1 fruit fly cellular context compared by ENCODE assay signal in the genomic region with DNA sequence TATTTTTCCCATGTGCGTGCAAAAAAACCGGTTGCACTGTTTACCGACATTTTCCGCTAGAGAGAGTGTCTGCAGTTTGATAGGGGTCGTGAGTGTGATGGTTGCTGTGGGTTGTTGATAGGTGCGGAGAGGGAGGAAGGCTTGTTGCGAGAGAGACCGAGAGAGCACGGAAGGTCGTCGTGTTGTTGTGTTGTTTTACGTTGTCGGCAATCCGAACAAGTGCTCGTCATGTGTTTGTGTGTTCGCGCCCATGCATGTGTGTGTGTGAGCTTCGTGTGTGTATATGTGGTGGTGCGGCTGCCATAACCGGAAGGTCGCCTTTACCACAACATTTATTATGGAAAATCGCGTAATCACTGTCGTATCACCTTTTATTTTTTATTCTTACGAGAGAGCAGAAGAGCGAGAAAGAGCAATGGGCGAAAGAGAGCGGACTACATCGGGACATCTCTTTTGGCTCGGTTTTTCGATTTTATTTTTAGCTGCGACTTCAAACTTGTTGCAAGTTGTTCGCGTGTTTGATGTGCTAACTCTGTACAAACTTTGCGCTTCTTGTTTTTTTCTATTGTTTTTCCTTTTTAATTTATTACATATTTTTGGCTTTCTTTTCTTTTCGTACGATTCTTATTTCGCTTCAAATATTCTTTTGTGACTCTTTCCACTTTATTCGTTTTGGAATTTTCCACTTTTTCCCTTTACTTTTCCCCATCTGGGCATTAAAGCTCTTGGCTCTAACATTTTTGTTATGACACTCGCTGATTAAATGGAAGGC.
A peak's percentile ranks its signal among the peaks of the same experiment; 100 is the strongest.
TF ChIP-seq lines count a peak whose summit lies in the region.

No protein-coding gene starts in this region.

TF ChIP-seq in whole organism, embryonic, 481 proteins besides CTCF, POLR2A, EP300 and RAD21 (continued from another document and continues in another):
- no peak for TF ChIP-seq maf-S (GFP tag; optimal IDR thresholded peaks at IDR 0.05; lab: Kevin White, UChicago)
- TF ChIP-seq Nf-YA (GFP tag; IDR thresholded peaks at IDR 0.05; lab: Robert Waterston, UW) = no peak
- no peak for TF ChIP-seq crc (GFP tag; optimal IDR thresholded peaks at IDR 0.05; lab: Kevin White, UChicago)
- TF ChIP-seq Hand (GFP tag; optimal IDR thresholded peaks at IDR 0.05; lab: Kevin White, UChicago) = no peak
- no peak for TF ChIP-seq ranshi (GFP tag; IDR thresholded peaks at IDR 0.05; lab: Robert Waterston, UW)
- no peak; the same call in 2 of the 3 replicates for TF ChIP-seq row (GFP tag; IDR thresholded peaks at IDR 0.05; lab: Robert Waterston, UW)
- peak; percentile 44 for TF ChIP-seq sd (tag; optimal IDR thresholded peaks at IDR 0.05; lab: Kevin White, UChicago)
- TF ChIP-seq Dref (GFP tag; IDR thresholded peaks at IDR 0.05; lab: Robert Waterston, UW) = no peak
- TF ChIP-seq CG2202 (tag; optimal IDR thresholded peaks at IDR 0.05; lab: Kevin White, UChicago) = no peak
- TF ChIP-seq Trl (optimal IDR thresholded peaks at IDR 0.05; lab: Kevin White, UChicago) = peak; percentile 89 to 98
- peak; percentile 63 for TF ChIP-seq Trl (GFP tag; optimal IDR thresholded peaks at IDR 0.05; lab: Kevin White, UChicago)
- no peak for TF ChIP-seq caup (GFP tag; optimal IDR thresholded peaks at IDR 0.05; lab: Kevin White, UChicago; ENCODE audit: severe bottlenecking)
- no peak for TF ChIP-seq CG8765 (GFP tag; IDR thresholded peaks at IDR 0.05; lab: Robert Waterston, UW)
- no peak for TF ChIP-seq B-H2 (GFP tag; optimal IDR thresholded peaks at IDR 0.05; lab: Kevin White, UChicago)
- peak; percentile 98 for TF ChIP-seq crol (GFP tag; IDR thresholded peaks at IDR 0.05; lab: Robert Waterston, UW)
- peak; percentile 53 for TF ChIP-seq exex (tag; optimal IDR thresholded peaks at IDR 0.05; lab: Kevin White, UChicago)
- TF ChIP-seq CG4707 (GFP tag; optimal IDR thresholded peaks at IDR 0.05; lab: Kevin White, UChicago) = no peak
- 0 out of 3 replicates have a peak, but pooled peaks have one; percentile 8 for TF ChIP-seq CG17361 (GFP tag; IDR thresholded peaks at IDR 0.05; lab: Robert Waterston, UW)
- peak; percentile 80 for TF ChIP-seq CG3163 (GFP tag; optimal IDR thresholded peaks at IDR 0.05; lab: Kevin White, UChicago)
- no peak for TF ChIP-seq CG7357 (GFP tag; IDR thresholded peaks at IDR 0.05; lab: Robert Waterston, UW)
- no peak for TF ChIP-seq CG3726 (GFP tag; IDR thresholded peaks at IDR 0.05; lab: Robert Waterston, UW)
- TF ChIP-seq gfzf (GFP tag; optimal IDR thresholded peaks at IDR 0.05; lab: Kevin White, UChicago) = no peak
- no peak for TF ChIP-seq Lim3 (GFP tag; IDR thresholded peaks at IDR 0.05; lab: Robert Waterston, UW)
- no peak for TF ChIP-seq seq (GFP tag; IDR thresholded peaks at IDR 0.05; lab: Robert Waterston, UW)
- TF ChIP-seq CG31365 (tag; optimal IDR thresholded peaks at IDR 0.05; lab: Kevin White, UChicago) = peak; percentile 7
- TF ChIP-seq CG13894 (tag; optimal IDR thresholded peaks at IDR 0.05; lab: Kevin White, UChicago) = peak; percentile 73
- TF ChIP-seq Vsx1 (GFP tag; optimal IDR thresholded peaks at IDR 0.05; lab: Kevin White, UChicago) = no peak
- TF ChIP-seq CG17802 (tag; optimal IDR thresholded peaks at IDR 0.05; lab: Kevin White, UChicago) = no peak
- TF ChIP-seq CG11456 (GFP tag; IDR thresholded peaks at IDR 0.05; lab: Robert Waterston, UW) = peak; percentile 30; the same call in 2 of the 3 replicates
- TF ChIP-seq ftz-f1 (GFP tag; optimal IDR thresholded peaks at IDR 0.05; lab: Kevin White, UChicago) = peak; percentile 97
- no peak for TF ChIP-seq CG18599 (GFP tag; optimal IDR thresholded peaks at IDR 0.05; lab: Kevin White, UChicago)
- TF ChIP-seq pnt (GFP tag; optimal IDR thresholded peaks at IDR 0.05; lab: Kevin White, UChicago) = no peak
- TF ChIP-seq CG33213 (GFP tag; optimal IDR thresholded peaks at IDR 0.05; lab: Kevin White, UChicago) = no peak
- TF ChIP-seq CG15073 (GFP tag; optimal IDR thresholded peaks at IDR 0.05; lab: Kevin White, UChicago) = no peak
- TF ChIP-seq Elba2 (GFP tag; optimal IDR thresholded peaks at IDR 0.05; lab: Kevin White, UChicago) = no peak
- no peak for TF ChIP-seq Ets65A (GFP tag; lab: Kevin White, UChicago)
- TF ChIP-seq CG5180 (GFP tag; optimal IDR thresholded peaks at IDR 0.05; lab: Kevin White, UChicago) = peak; percentile 98
- no peak for TF ChIP-seq Hr51 (GFP tag; optimal IDR thresholded peaks at IDR 0.05; lab: Kevin White, UChicago)
- no peak for TF ChIP-seq NK7.1 (GFP tag; optimal IDR thresholded peaks at IDR 0.05; lab: Kevin White, UChicago)
- TF ChIP-seq ewg (GFP tag; optimal IDR thresholded peaks at IDR 0.05; lab: Kevin White, UChicago) = no peak
- no peak for TF ChIP-seq CG15011 (GFP tag; optimal IDR thresholded peaks at IDR 0.05; lab: Kevin White, UChicago)
- no peak for TF ChIP-seq CG12942 (GFP tag; optimal IDR thresholded peaks at IDR 0.05; lab: Kevin White, UChicago)
- no peak for TF ChIP-seq slbo (GFP tag; IDR thresholded peaks at IDR 0.05; lab: Robert Waterston, UW)
- TF ChIP-seq TFAM (GFP tag; optimal IDR thresholded peaks at IDR 0.05; lab: Kevin White, UChicago) = no peak
- TF ChIP-seq dimm (GFP tag; IDR thresholded peaks at IDR 0.05; lab: Robert Waterston, UW) = no peak
- peak; percentile 81 for TF ChIP-seq Med (GFP tag; lab: Kevin White, UChicago)
- peak; percentile 12 for TF ChIP-seq CG9437 (GFP tag; optimal IDR thresholded peaks at IDR 0.05; lab: Kevin White, UChicago)
- TF ChIP-seq pfk (GFP tag; optimal IDR thresholded peaks at IDR 0.05; lab: Kevin White, UChicago) = peak; percentile 17
- TF ChIP-seq tna (GFP tag; IDR thresholded peaks at IDR 0.05; lab: Robert Waterston, UW; ENCODE audit: partially characterized antibody) = peak; percentile 50; the same call in 1 of the 2 replicates
- TF ChIP-seq pros (GFP tag; optimal IDR thresholded peaks at IDR 0.05; lab: Kevin White, UChicago) = peak; percentile 80
- TF ChIP-seq onecut (GFP tag; IDR thresholded peaks at IDR 0.05; lab: Robert Waterston, UW) = no peak; the same call in 1 of the 2 replicates
- no peak for TF ChIP-seq ap (GFP tag; IDR thresholded peaks at IDR 0.05; lab: Robert Waterston, UW)
- TF ChIP-seq CG17385 (GFP tag; optimal IDR thresholded peaks at IDR 0.05; lab: Kevin White, UChicago) = no peak
- no peak for TF ChIP-seq CG4424 (GFP tag; optimal IDR thresholded peaks at IDR 0.05; lab: Kevin White, UChicago)
- TF ChIP-seq Deaf1 (tag; optimal IDR thresholded peaks at IDR 0.05; lab: Kevin White, UChicago) = peak; percentile 99
- peak; percentile 61 for TF ChIP-seq CG10543 (GFP tag; optimal IDR thresholded peaks at IDR 0.05; lab: Kevin White, UChicago)
- TF ChIP-seq schlank (tag; optimal IDR thresholded peaks at IDR 0.05; lab: Kevin White, UChicago) = no peak
- peak; percentile 67 for TF ChIP-seq HLHmδ (GFP tag; optimal IDR thresholded peaks at IDR 0.05; lab: Kevin White, UChicago)
- TF ChIP-seq CG9876 (GFP tag; optimal IDR thresholded peaks at IDR 0.05; lab: Kevin White, UChicago) = no peak
- TF ChIP-seq CG8290 (GFP tag; optimal IDR thresholded peaks at IDR 0.05; lab: Kevin White, UChicago) = no peak
- peak in 1 of 2 experiments; percentile 79 for TF ChIP-seq CG8290 (tag; optimal IDR thresholded peaks at IDR 0.05; lab: Kevin White, UChicago)
- TF ChIP-seq Pdp1 (GFP tag; optimal IDR thresholded peaks at IDR 0.05; lab: Kevin White, UChicago) = peak in 1 of 2 experiments; percentile 98
- TF ChIP-seq CG14014 (GFP tag; IDR thresholded peaks at IDR 0.05; lab: Robert Waterston, UW) = no peak
- no peak for TF ChIP-seq gcm (GFP tag; optimal IDR thresholded peaks at IDR 0.05; lab: Kevin White, UChicago)
- TF ChIP-seq br (optimal IDR thresholded peaks at IDR 0.05; lab: Kevin White, UChicago) = no peak
- TF ChIP-seq CG16815 (GFP tag; optimal IDR thresholded peaks at IDR 0.05; lab: Kevin White, UChicago) = no peak
- TF ChIP-seq shn (GFP tag; optimal IDR thresholded peaks at IDR 0.05; lab: Kevin White, UChicago) = no peak
- TF ChIP-seq trem (tag; optimal IDR thresholded peaks at IDR 0.05; lab: Kevin White, UChicago) = no peak
- no peak for TF ChIP-seq chn (GFP tag; optimal IDR thresholded peaks at IDR 0.05; lab: Kevin White, UChicago)
- no peak for TF ChIP-seq CG2129 (GFP tag; IDR thresholded peaks at IDR 0.05; lab: Robert Waterston, UW; ENCODE audit: partially characterized antibody)
- no peak for TF ChIP-seq CG10274 (GFP tag; optimal IDR thresholded peaks at IDR 0.05; lab: Kevin White, UChicago)
- TF ChIP-seq CG18262 (tag; optimal IDR thresholded peaks at IDR 0.05; lab: Kevin White, UChicago) = no peak
- no peak for TF ChIP-seq CG6791 (GFP tag; IDR thresholded peaks at IDR 0.05; lab: Robert Waterston, UW; ENCODE audit: partially characterized antibody)
- peak in 1 of 2 experiments; percentile 92 for TF ChIP-seq Hr78 (GFP tag; optimal IDR thresholded peaks at IDR 0.05; lab: Kevin White, UChicago)
- no peak for TF ChIP-seq pita (GFP tag; optimal IDR thresholded peaks at IDR 0.05; lab: Kevin White, UChicago)
- no peak for TF ChIP-seq CG4617 (GFP tag; optimal IDR thresholded peaks at IDR 0.05; lab: Kevin White, UChicago; ENCODE audit: borderline replicate concordance)
- no peak for TF ChIP-seq Opbp (GFP tag; IDR thresholded peaks at IDR 0.05; lab: Robert Waterston, UW; ENCODE audit: partially characterized antibody)
- no peak for TF ChIP-seq CG6272 (GFP tag; IDR thresholded peaks at IDR 0.05; lab: Robert Waterston, UW)
- peak; percentile 18 for TF ChIP-seq twi (tag; optimal IDR thresholded peaks at IDR 0.05; lab: Kevin White, UChicago)
- TF ChIP-seq tgo (GFP tag; IDR thresholded peaks at IDR 0.05; lab: Robert Waterston, UW) = no peak
- TF ChIP-seq vvl (GFP tag; IDR thresholded peaks at IDR 0.05; lab: Robert Waterston, UW) = 0 out of 2 replicates have a peak, but pooled peaks have one; percentile 3
- TF ChIP-seq sim (GFP tag; IDR thresholded peaks at IDR 0.05; lab: Robert Waterston, UW) = no peak
- no peak for TF ChIP-seq D19B (GFP tag; optimal IDR thresholded peaks at IDR 0.05; lab: Kevin White, UChicago)
- TF ChIP-seq lov (optimal IDR thresholded peaks at IDR 0.05; lab: Kevin White, UChicago) = no peak
- TF ChIP-seq lov (GFP tag; IDR thresholded peaks at IDR 0.05; lab: Robert Waterston, UW) = no peak
- no peak for TF ChIP-seq ato (GFP tag; IDR thresholded peaks at IDR 0.05; lab: Robert Waterston, UW; ENCODE audit: partially characterized antibody)
- TF ChIP-seq CG17912 (GFP tag; optimal IDR thresholded peaks at IDR 0.05; lab: Kevin White, UChicago) = no peak
- no peak for TF ChIP-seq HLH54F (GFP tag; optimal IDR thresholded peaks at IDR 0.05; lab: Kevin White, UChicago)
- no peak for TF ChIP-seq NC2β (GFP tag; optimal IDR thresholded peaks at IDR 0.05; lab: Kevin White, UChicago)
- 0 out of 4 replicates have a peak, but pooled peaks have one; percentile 23 for TF ChIP-seq Dll (GFP tag; IDR thresholded peaks at IDR 0.05; lab: Robert Waterston, UW; ENCODE audit: partially characterized antibody)
- TF ChIP-seq sens (GFP tag; lab: Kevin White, UChicago) = no peak
- TF ChIP-seq CG12391 (tag; optimal IDR thresholded peaks at IDR 0.05; lab: Kevin White, UChicago) = no peak
- 0 out of 2 replicates have a peak, but pooled peaks have one; percentile 28 for TF ChIP-seq unc-4 (GFP tag; IDR thresholded peaks at IDR 0.05; lab: Robert Waterston, UW; ENCODE audit: partially characterized antibody)
- no peak for TF ChIP-seq CG1233 (GFP tag; optimal IDR thresholded peaks at IDR 0.05; lab: Kevin White, UChicago)
- peak; percentile 99 for TF ChIP-seq abd-A (tag; optimal IDR thresholded peaks at IDR 0.05; lab: Kevin White, UChicago)
- no peak for TF ChIP-seq cas (GFP tag; IDR thresholded peaks at IDR 0.05; lab: Robert Waterston, UW)
- TF ChIP-seq Drgx (GFP tag; IDR thresholded peaks at IDR 0.05; lab: Robert Waterston, UW) = peak; percentile 41
- no peak for TF ChIP-seq cad (GFP tag; optimal IDR thresholded peaks at IDR 0.05; lab: Kevin White, UChicago)
- no peak for TF ChIP-seq C15 (GFP tag; IDR thresholded peaks at IDR 0.05; lab: Robert Waterston, UW)
- no peak for TF ChIP-seq Ssrp (tag; optimal IDR thresholded peaks at IDR 0.05; lab: Kevin White, UChicago)
- TF ChIP-seq bbx (GFP tag; IDR thresholded peaks at IDR 0.05; lab: Robert Waterston, UW; ENCODE audit: partially characterized antibody) = peak; percentile 65; the same call in 1 of the 2 replicates
- no peak for TF ChIP-seq CG7963 (GFP tag; IDR thresholded peaks at IDR 0.05; lab: Robert Waterston, UW; ENCODE audit: partially characterized antibody)
- no peak for TF ChIP-seq Fer2 (tag; optimal IDR thresholded peaks at IDR 0.05; lab: Kevin White, UChicago)
- no peak for TF ChIP-seq CG1647 (GFP tag; optimal IDR thresholded peaks at IDR 0.05; lab: Kevin White, UChicago)
- TF ChIP-seq CG5245 (GFP tag; optimal IDR thresholded peaks at IDR 0.05; lab: Kevin White, UChicago) = no peak
- peak; percentile 53 for TF ChIP-seq sug (tag; optimal IDR thresholded peaks at IDR 0.05; lab: Kevin White, UChicago)
- no peak for TF ChIP-seq CG7786 (GFP tag; optimal IDR thresholded peaks at IDR 0.05; lab: Kevin White, UChicago)
- no peak for TF ChIP-seq Dip3 (GFP tag; optimal IDR thresholded peaks at IDR 0.05; lab: Kevin White, UChicago)
- TF ChIP-seq CG8359 (GFP tag; optimal IDR thresholded peaks at IDR 0.05; lab: Kevin White, UChicago; ENCODE audit: borderline replicate concordance) = no peak
- no peak for TF ChIP-seq ash1 (GFP tag; optimal IDR thresholded peaks at IDR 0.05; lab: Kevin White, UChicago)
- no peak for TF ChIP-seq Meics (GFP tag; optimal IDR thresholded peaks at IDR 0.05; lab: Kevin White, UChicago)
- peak; percentile 99 for TF ChIP-seq chinmo (GFP tag; IDR thresholded peaks at IDR 0.05; lab: Robert Waterston, UW; ENCODE audit: partially characterized antibody)
- no peak for TF ChIP-seq Dp (GFP tag; optimal IDR thresholded peaks at IDR 0.05; lab: Kevin White, UChicago)
- no peak for TF ChIP-seq CG17568 (GFP tag; optimal IDR thresholded peaks at IDR 0.05; lab: Kevin White, UChicago)
- no peak for TF ChIP-seq ac (GFP tag; optimal IDR thresholded peaks at IDR 0.05; lab: Kevin White, UChicago)
- no peak for TF ChIP-seq CG17829 (tag; optimal IDR thresholded peaks at IDR 0.05; lab: Kevin White, UChicago)
- peak; percentile 35; the same call in 1 of the 3 replicates for TF ChIP-seq CG34224 (GFP tag; IDR thresholded peaks at IDR 0.05; lab: Robert Waterston, UW; ENCODE audit: partially characterized antibody)
- no peak for TF ChIP-seq CG17359 (tag; optimal IDR thresholded peaks at IDR 0.05; lab: Kevin White, UChicago)
- no peak for TF ChIP-seq Lpt (GFP tag; optimal IDR thresholded peaks at IDR 0.05; lab: Kevin White, UChicago)
- no peak for TF ChIP-seq CG11398 (GFP tag; optimal IDR thresholded peaks at IDR 0.05; lab: Kevin White, UChicago)
- TF ChIP-seq CG32532 (GFP tag; IDR thresholded peaks at IDR 0.05; lab: Robert Waterston, UW) = no peak
- no peak for TF ChIP-seq CG9932 (GFP tag; IDR thresholded peaks at IDR 0.05; lab: Robert Waterston, UW)
- TF ChIP-seq ara (GFP tag; IDR thresholded peaks at IDR 0.05; lab: Robert Waterston, UW) = no peak
- TF ChIP-seq tll (GFP tag; optimal IDR thresholded peaks at IDR 0.05; lab: Kevin White, UChicago) = no peak
